Fruit fly (Drosophila melanogaster) whole organism, embryonic: ENCODE results near the gene CG10194.

ENCODE experiments used
- Adf1 ChIP-seq: fragments of 200-800 bp; sonication (Bioruptor generic); IDR thresholded peaks from 2 replicates; pipeline ENCODE4 v1.3.6; 2022; ENCODE audit warnings: missing biosample characterization, missing genetic modification characterization
- Antp ChIP-seq: fragments of 200-800 bp; sonication (Bioruptor generic); optimal IDR thresholded peaks from 3 replicates; lab custom pipeline; 2016; ENCODE audit warnings: missing biosample characterization, missing genetic modification characterization
- Bdp1 ChIP-seq: fragments of 200-800 bp; sonication (Bioruptor generic); optimal IDR thresholded peaks from 3 replicates; lab custom pipeline; 2016; ENCODE audit warnings: missing biosample characterization, missing genetic modification characterization
- Bgb ChIP-seq: fragments of 200-800 bp; sonication (Bioruptor generic); IDR thresholded peaks from 2 replicates; pipeline ENCODE4 v1.3.6; 2022; ENCODE audit warnings: missing biosample characterization, missing genetic modification characterization; ENCODE audit not compliant: partially characterized antibody
- Bteb2 ChIP-seq: fragments of 200-800 bp; sonication (Bioruptor generic); optimal IDR thresholded peaks from 2 replicates; lab custom pipeline; 2016; ENCODE audit warnings: missing biosample characterization, missing genetic modification characterization
- CG10267 ChIP-seq: fragments of 200-800 bp; sonication (Bioruptor generic); optimal IDR thresholded peaks from 2 replicates; lab custom pipeline; 2018; ENCODE audit warnings: missing biosample characterization, mild to moderate bottlenecking, missing genetic modification characterization, moderate library complexity
- CG10462 ChIP-seq: fragments of 200-800 bp; sonication (Bioruptor generic); optimal IDR thresholded peaks from 2 replicates; lab custom pipeline; 2016; ENCODE audit warnings: missing biosample characterization, missing genetic modification characterization
- CG12104 ChIP-seq: fragments of 200-800 bp; sonication (Bioruptor generic); optimal IDR thresholded peaks from 3 replicates; lab custom pipeline; 2016; ENCODE audit warnings: missing biosample characterization, missing genetic modification characterization
- CG12942 ChIP-seq: fragments of 200-800 bp; sonication (Bioruptor generic); optimal IDR thresholded peaks from 3 replicates; lab custom pipeline; 2016; ENCODE audit warnings: missing biosample characterization, missing genetic modification characterization
- CG14050 ChIP-seq: fragments of 200-800 bp; sonication (Bioruptor generic); IDR thresholded peaks from 3 replicates; pipeline ENCODE4 v1.3.6; 2022; ENCODE audit warnings: missing biosample characterization, missing genetic modification characterization
- CG17186 ChIP-seq: fragments of 200-800 bp; sonication (Bioruptor generic); optimal IDR thresholded peaks from 3 replicates; lab custom pipeline; 2017; ENCODE audit warnings: missing biosample characterization, missing genetic modification reagents, missing genetic modification characterization
- CG1792 ChIP-seq: fragments of 200-800 bp; sonication (Bioruptor generic); optimal IDR thresholded peaks from 2 replicates; lab custom pipeline; 2016; ENCODE audit warnings: missing biosample characterization, missing genetic modification characterization
- CG1832 ChIP-seq: fragments of 200-800 bp; sonication (Bioruptor generic); optimal IDR thresholded peaks from 2 replicates; lab custom pipeline; 2017; ENCODE audit warnings: missing biosample characterization, mild to moderate bottlenecking, missing genetic modification characterization, inconsistent platforms
- CG2202 ChIP-seq: fragments of 200-800 bp; sonication (Bioruptor generic); optimal IDR thresholded peaks from 2 replicates; lab custom pipeline; 2018; ENCODE audit warnings: missing biosample characterization, mild to moderate bottlenecking, missing genetic modification characterization
- CG30403 ChIP-seq: fragments of 200-800 bp; sonication (Bioruptor generic); optimal IDR thresholded peaks from 3 replicates; lab custom pipeline; 2016; ENCODE audit warnings: missing biosample characterization, missing genetic modification characterization
- CG34422 ChIP-seq: fragments of 200-800 bp; sonication (Bioruptor generic); IDR thresholded peaks from 3 replicates; pipeline ENCODE4 v1.3.6; 2022; ENCODE audit warnings: missing biosample characterization, missing genetic modification characterization
- CG3847 ChIP-seq: fragments of 200-800 bp; sonication (Bioruptor generic); IDR thresholded peaks from 2 replicates; pipeline ENCODE4 v1.3.6; 2022; ENCODE audit warnings: missing biosample characterization, missing genetic modification characterization
- CG42726 ChIP-seq: fragments of 200-800 bp; sonication (Bioruptor generic); IDR thresholded peaks from 2 replicates; pipeline ENCODE4 v1.3.6; 2022; ENCODE audit warnings: missing biosample characterization, missing genetic modification characterization; ENCODE audit not compliant: partially characterized antibody
- CG7928 ChIP-seq: fragments of 200-800 bp; sonication (Bioruptor generic); optimal IDR thresholded peaks from 2 replicates; lab custom pipeline; 2017; ENCODE audit warnings: missing biosample characterization, mild to moderate bottlenecking, missing genetic modification characterization
- CG8478 ChIP-seq: fragments of >200 bp; optimal IDR thresholded peaks from 2 replicates; lab custom pipeline; 2018
- CHES-1-like ChIP-seq: fragments of 200-800 bp; sonication (Bioruptor generic); optimal IDR thresholded peaks from 2 replicates; lab custom pipeline; 2016; ENCODE audit warnings: missing biosample characterization, missing genetic modification characterization
- D19A ChIP-seq: fragments of 200-800 bp; optimal IDR thresholded peaks from 3 replicates; lab custom pipeline; 2019; ENCODE audit warnings: missing biosample characterization, mild to moderate bottlenecking, missing genetic modification characterization, moderate library complexity
- Elba2 ChIP-seq: fragments of 200-800 bp; sonication (Bioruptor generic); optimal IDR thresholded peaks from 3 replicates; lab custom pipeline; 2016; ENCODE audit warnings: missing biosample characterization, missing genetic modification characterization
- Ets65A ChIP-seq: fragments of 200-800 bp; sonication (Bioruptor generic); peaks from one replicate; lab custom pipeline; 2016; ENCODE audit warnings: missing biosample characterization, missing genetic modification characterization
- Ets97D ChIP-seq: fragments of 200-800 bp; sonication (Bioruptor generic); optimal IDR thresholded peaks from 3 replicates; lab custom pipeline; 2016; ENCODE audit warnings: missing biosample characterization, missing genetic modification characterization
- Max ChIP-seq: fragments of 200-800 bp; sonication (Bioruptor generic); optimal IDR thresholded peaks from 2 replicates; lab custom pipeline; 2016; ENCODE audit warnings: missing biosample characterization, mild to moderate bottlenecking, missing genetic modification characterization
- Nf-YB ChIP-seq: fragments of 200-800 bp; sonication (Bioruptor generic); optimal IDR thresholded peaks from 3 replicates; lab custom pipeline; 2019; ENCODE audit warnings: missing biosample characterization, mild to moderate bottlenecking, missing genetic modification characterization, moderate library complexity
- Opbp ChIP-seq: fragments of 200-800 bp; sonication (Bioruptor generic); IDR thresholded peaks from 3 replicates; pipeline ENCODE4 v1.3.6; 2022; ENCODE audit warnings: missing biosample characterization, missing genetic modification characterization; ENCODE audit not compliant: partially characterized antibody
- Spps ChIP-seq: fragments of 200-800 bp; sonication (Bioruptor generic); optimal IDR thresholded peaks from 2 replicates; lab custom pipeline; 2018; ENCODE audit warnings: missing biosample characterization, mild to moderate bottlenecking, missing genetic modification characterization
- Sry-β ChIP-seq: fragments of 200-800 bp; sonication (Bioruptor generic); optimal IDR thresholded peaks from 2 replicates; lab custom pipeline; 2018; ENCODE audit warnings: missing biosample characterization, mild to moderate bottlenecking, missing genetic modification characterization, moderate library complexity
- Tbp ChIP-seq: fragments of >200 bp; optimal IDR thresholded peaks from 2 replicates; lab custom pipeline; 2018; ENCODE audit warnings: missing biosample characterization, missing genetic modification characterization
- Xrp1 ChIP-seq: fragments of 200-800 bp; sonication (Bioruptor generic); IDR thresholded peaks from 2 replicates; pipeline ENCODE4 v1.3.6; 2022; ENCODE audit warnings: missing biosample characterization, missing genetic modification characterization
- YL-1 ChIP-seq: fragments of 200-800 bp; sonication (Bioruptor generic); optimal IDR thresholded peaks from 3 replicates; lab custom pipeline; 2017; ENCODE audit warnings: missing biosample characterization, mild to moderate bottlenecking, missing genetic modification characterization
- ac ChIP-seq: fragments of 200-800 bp; sonication (Bioruptor generic); optimal IDR thresholded peaks from 3 replicates; lab custom pipeline; 2017; ENCODE audit warnings: missing biosample characterization, mild to moderate bottlenecking, missing genetic modification characterization
- al ChIP-seq: fragments of 200-800 bp; sonication (Bioruptor generic); IDR thresholded peaks from 2 replicates; pipeline ENCODE4 v1.3.6; 2022; ENCODE audit warnings: missing biosample characterization, missing genetic modification characterization
- bcd ChIP-seq: fragments of 200-800 bp; sonication (Bioruptor generic); optimal IDR thresholded peaks from 2 replicates; lab custom pipeline; 2017; ENCODE audit warnings: missing biosample characterization, mild to moderate bottlenecking, missing genetic modification characterization
- cato ChIP-seq: fragments of 200-800 bp; sonication (Bioruptor generic); optimal IDR thresholded peaks from 2 replicates; lab custom pipeline; 2016; ENCODE audit warnings: missing biosample characterization, missing genetic modification characterization, borderline replicate concordance
- dysf ChIP-seq: fragments of 200-800 bp; sonication (Bioruptor generic); IDR thresholded peaks from 3 replicates; pipeline ENCODE4 v1.3.6; 2022; ENCODE audit warnings: missing biosample characterization, missing genetic modification characterization
- gem ChIP-seq: fragments of 200-800 bp; sonication (Bioruptor generic); optimal IDR thresholded peaks from 2 replicates; lab custom pipeline; 2019; ENCODE audit warnings: missing biosample characterization, mild to moderate bottlenecking, missing genetic modification characterization, moderate library complexity
- gro ChIP-seq: fragments of 200-800 bp; sonication (Bioruptor generic); optimal IDR thresholded peaks from 2 replicates; lab custom pipeline; 2016; ENCODE audit warnings: missing biosample characterization, missing genetic modification characterization
- gsb-n ChIP-seq: fragments of 200-800 bp; sonication (Bioruptor generic); optimal IDR thresholded peaks from 3 replicates; lab custom pipeline; 2018; ENCODE audit warnings: missing biosample characterization, mild to moderate bottlenecking, missing genetic modification characterization
- hb ChIP-seq: fragments of 200-800 bp; sonication (Bioruptor generic); IDR thresholded peaks from 3 replicates; pipeline ENCODE4 v1.3.6; 2022; ENCODE audit warnings: missing biosample characterization, missing genetic modification characterization; ENCODE audit not compliant: partially characterized antibody
- ind ChIP-seq: fragments of 200-800 bp; sonication (Bioruptor generic); optimal IDR thresholded peaks from 3 replicates; lab custom pipeline; 2016; ENCODE audit warnings: missing biosample characterization, missing genetic modification characterization
- inv ChIP-seq: fragments of 200-800 bp; sonication (Bioruptor generic); IDR thresholded peaks from 2 replicates; pipeline ENCODE4 v1.3.6; 2022; ENCODE audit warnings: missing biosample characterization, missing genetic modification characterization; ENCODE audit not compliant: partially characterized antibody
- nau ChIP-seq: fragments of 200-800 bp; sonication (Bioruptor generic); optimal IDR thresholded peaks from 3 replicates; lab custom pipeline; 2017; ENCODE audit warnings: missing biosample characterization, mild to moderate bottlenecking, missing genetic modification characterization, missing genetic modification reagents
- nom ChIP-seq: fragments of 200-800 bp; sonication (Bioruptor generic); optimal IDR thresholded peaks from 2 replicates; lab custom pipeline; 2017; ENCODE audit warnings: missing biosample characterization, missing genetic modification characterization, mild to moderate bottlenecking, moderate library complexity, missing genetic modification reagents
- otp ChIP-seq: fragments of 200-800 bp; sonication (Bioruptor generic); IDR thresholded peaks from 3 replicates; pipeline ENCODE4, ENCODE4 v1.3.6; 2022; ENCODE audit warnings: missing biosample characterization, missing genetic modification characterization
- salm ChIP-seq: fragments of 200-800 bp; sonication (Bioruptor generic); optimal IDR thresholded peaks from 2 replicates; lab custom pipeline; 2018; ENCODE audit warnings: missing biosample characterization, mild to moderate bottlenecking, missing genetic modification characterization
- sima ChIP-seq: fragments of 200-800 bp; sonication (Bioruptor generic); optimal IDR thresholded peaks from 2 replicates; lab custom pipeline; 2016; ENCODE audit warnings: missing biosample characterization, missing genetic modification characterization
- stwl ChIP-seq: fragments of 200-800 bp; sonication (Bioruptor generic); optimal IDR thresholded peaks from 3 replicates; lab custom pipeline; 2018; ENCODE audit warnings: missing biosample characterization, mild to moderate bottlenecking, missing genetic modification characterization, moderate library complexity
- tx ChIP-seq: fragments of 200-800 bp; sonication (Bioruptor generic); optimal IDR thresholded peaks from 2 replicates; lab custom pipeline; 2016; ENCODE audit warnings: missing biosample characterization, missing genetic modification characterization

Gene CG10194

DNA sequence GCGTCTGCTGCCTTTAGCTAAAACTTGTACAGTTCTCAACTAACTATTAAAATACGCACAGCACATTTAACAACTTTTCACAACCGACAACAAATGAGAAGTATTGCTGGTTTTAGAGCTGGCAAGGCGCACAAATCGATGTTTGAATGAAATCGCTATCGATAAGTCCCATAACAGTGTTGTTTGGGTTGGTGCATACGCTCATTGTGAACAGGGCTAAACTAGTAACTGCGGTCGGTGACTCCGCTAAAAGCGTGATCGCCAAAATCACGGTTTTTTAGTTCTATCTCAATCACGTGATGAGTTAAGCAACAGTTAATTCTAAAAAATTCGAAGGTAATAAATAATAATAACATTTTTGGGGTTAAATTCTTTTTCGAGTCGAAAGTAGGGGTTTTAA is 36.5 kb downstream of the CG10194 start, which contains the start of gene Top2 (continued):
- TF ChIP-seq CG14050 (GFP tag; lab: Robert Waterston, UW), result no peak
- peak; percentile 20 for TF ChIP-seq CG10462 (GFP tag; lab: Kevin White, UChicago)
- TF ChIP-seq CG42726, result peak; percentile 83
- no peak for TF ChIP-seq Xrp1 (GFP tag; lab: Robert Waterston, UW)
- peak; percentile 31 for TF ChIP-seq Max (GFP tag; lab: Kevin White, UChicago)
- TF ChIP-seq nau (GFP tag; lab: Kevin White, UChicago), result no peak
- peak; percentile 89 for TF ChIP-seq stwl (tag; lab: Kevin White, UChicago)
- no peak for TF ChIP-seq Spps (tag; lab: Kevin White, UChicago)
- 0 out of 3 replicates have a peak, but pooled peaks have one; percentile 8 for TF ChIP-seq CG34422 (GFP tag; lab: Robert Waterston, UW)
- TF ChIP-seq cato (GFP tag; lab: Kevin White, UChicago), result no peak
- peak; percentile 35 for TF ChIP-seq ind (GFP tag; lab: Kevin White, UChicago)
- no peak for TF ChIP-seq CG8478 (lab: Kevin White, UChicago)
- peak; percentile 92 for TF ChIP-seq Ets65A (GFP tag; lab: Kevin White, UChicago)
- TF ChIP-seq hb, result peak; percentile 76
- no peak for TF ChIP-seq CG2202 (tag; lab: Kevin White, UChicago)
- TF ChIP-seq CG1832 (GFP tag; lab: Kevin White, UChicago), result no peak
- peak; percentile 3 for TF ChIP-seq CG12942
- TF ChIP-seq Ets97D, result peak; percentile 91
- peak; percentile 50 for TF ChIP-seq Sry-β (GFP tag; lab: Kevin White, UChicago)
- peak; percentile 90 for TF ChIP-seq CG10267 (tag; lab: Kevin White, UChicago)
- peak; percentile 27 for TF ChIP-seq gsb-n (tag; lab: Kevin White, UChicago)
- no peak for TF ChIP-seq nom (GFP tag; lab: Kevin White, UChicago)
- peak; percentile 2 for TF ChIP-seq Nf-YB (GFP tag; lab: Kevin White, UChicago)
- TF ChIP-seq Adf1, result peak; percentile 19; the same call in 1 of the 2 replicates
- peak; percentile 63 for TF ChIP-seq CG7928 (GFP tag; lab: Kevin White, UChicago)
- TF ChIP-seq Bdp1 (GFP tag; lab: Kevin White, UChicago), result peak; percentile 10
- peak; percentile 67 for TF ChIP-seq CHES-1-like (GFP tag; lab: Kevin White, UChicago)
- TF ChIP-seq Bteb2 (GFP tag; lab: Kevin White, UChicago), result peak; percentile 0
- TF ChIP-seq Tbp (GFP tag; lab: Kevin White, UChicago), result no peak
- TF ChIP-seq CG1792 (GFP tag; lab: Kevin White, UChicago), result peak; percentile 45
- peak; percentile 61 for TF ChIP-seq gro (GFP tag; lab: Kevin White, UChicago)
- TF ChIP-seq salm (tag; lab: Kevin White, UChicago), result no peak
- TF ChIP-seq Bgb (GFP tag; lab: Robert Waterston, UW), result peak; percentile 91
- TF ChIP-seq CG3847 (GFP tag; lab: Robert Waterston, UW), result peak; percentile 55; the same call in 1 of the 2 replicates
- no peak for TF ChIP-seq otp (GFP tag; lab: Robert Waterston, UW)
- TF ChIP-seq gem (tag; lab: Kevin White, UChicago), result peak; percentile 51
- no peak for TF ChIP-seq sima (GFP tag; lab: Kevin White, UChicago)
- TF ChIP-seq inv, result peak; percentile 81
- TF ChIP-seq CG12104 (GFP tag; lab: Kevin White, UChicago), result no peak
- TF ChIP-seq dysf (GFP tag; lab: Robert Waterston, UW), result no peak
- TF ChIP-seq Antp (GFP tag; lab: Kevin White, UChicago), result peak; percentile 43
- TF ChIP-seq YL-1 (GFP tag; lab: Kevin White, UChicago), result no peak
- TF ChIP-seq CG17186 (GFP tag; lab: Kevin White, UChicago), result peak; percentile 92
- no peak for TF ChIP-seq ac (GFP tag; lab: Kevin White, UChicago)
- peak; percentile 88 for TF ChIP-seq Opbp (GFP tag; lab: Robert Waterston, UW)
- TF ChIP-seq CG30403 (GFP tag; lab: Kevin White, UChicago), result peak; percentile 27
- TF ChIP-seq bcd, result peak; percentile 44
- TF ChIP-seq Elba2 (GFP tag; lab: Kevin White, UChicago), result peak; percentile 4
- no peak for TF ChIP-seq al (GFP tag; lab: Robert Waterston, UW)
- TF ChIP-seq D19A (tag; lab: Kevin White, UChicago), result peak; percentile 18
- peak; percentile 12 for TF ChIP-seq tx (GFP tag; lab: Kevin White, UChicago)
